Fruit fly (Drosophila melanogaster): ENCODE measurements around the gene tal-3A.

Gene tal-3A

dm6 chr3R:13819037-13819436 lies 6.1 kb downstream of the tal-3A start:
- TF ChIP-seq CG13204 (GFP tag; optimal IDR thresholded peaks at IDR 0.05): no peak
- TF ChIP-seq CG34367 (tag; optimal IDR thresholded peaks at IDR 0.05): no peak
- TF ChIP-seq CG14655 (GFP tag; optimal IDR thresholded peaks at IDR 0.05): no peak
- TF ChIP-seq EcR (GFP tag; optimal IDR thresholded peaks at IDR 0.05): no peak
- no peak for TF ChIP-seq Pif1B (GFP tag; optimal IDR thresholded peaks at IDR 0.05)
- 0 out of 3 replicates have a peak, but pooled peaks have one; percentile 18 for TF ChIP-seq fd96Ca (GFP tag; IDR thresholded peaks at IDR 0.05)
- no peak for TF ChIP-seq Snoo (tag; optimal IDR thresholded peaks at IDR 0.05)
- no peak for TF ChIP-seq CG15710 (tag; optimal IDR thresholded peaks at IDR 0.05)
- TF ChIP-seq CG8301 (tag; optimal IDR thresholded peaks at IDR 0.05): no peak
- no peak for TF ChIP-seq CG17806 (tag; optimal IDR thresholded peaks at IDR 0.05)
- TF ChIP-seq CG9948 (tag; optimal IDR thresholded peaks at IDR 0.05): no peak
- no peak for TF ChIP-seq CG10348 (GFP tag; IDR thresholded peaks at IDR 0.05)
- no peak for TF ChIP-seq gl (tag; optimal IDR thresholded peaks at IDR 0.05)
- TF ChIP-seq D1 (tag; optimal IDR thresholded peaks at IDR 0.05): no peak
- TF ChIP-seq CG32121 (GFP tag; IDR thresholded peaks at IDR 0.05): peak; percentile 30; the same call in 1 of the 2 replicates
- TF ChIP-seq CG12605 (GFP tag; IDR thresholded peaks at IDR 0.05): no peak
- no peak for TF ChIP-seq Ets98B (GFP tag; IDR thresholded peaks at IDR 0.05)

dm6 chr3R:13820483-13820882 lies 7.6 kb downstream of the tal-3A start:
- TF ChIP-seq EcR (GFP tag; optimal IDR thresholded peaks at IDR 0.05) (peak; percentile 32), CG14655 (GFP tag; optimal IDR thresholded peaks at IDR 0.05) (no peak), rn (GFP tag; IDR thresholded peaks at IDR 0.05) (no peak), CG12605 (GFP tag; IDR thresholded peaks at IDR 0.05) (no peak), CG15710 (tag; optimal IDR thresholded peaks at IDR 0.05) (no peak), Pif1B (GFP tag; optimal IDR thresholded peaks at IDR 0.05) (no peak), CG8159 (tag; optimal IDR thresholded peaks at IDR 0.05) (no peak), gl (tag; optimal IDR thresholded peaks at IDR 0.05) (no peak)

DNA sequence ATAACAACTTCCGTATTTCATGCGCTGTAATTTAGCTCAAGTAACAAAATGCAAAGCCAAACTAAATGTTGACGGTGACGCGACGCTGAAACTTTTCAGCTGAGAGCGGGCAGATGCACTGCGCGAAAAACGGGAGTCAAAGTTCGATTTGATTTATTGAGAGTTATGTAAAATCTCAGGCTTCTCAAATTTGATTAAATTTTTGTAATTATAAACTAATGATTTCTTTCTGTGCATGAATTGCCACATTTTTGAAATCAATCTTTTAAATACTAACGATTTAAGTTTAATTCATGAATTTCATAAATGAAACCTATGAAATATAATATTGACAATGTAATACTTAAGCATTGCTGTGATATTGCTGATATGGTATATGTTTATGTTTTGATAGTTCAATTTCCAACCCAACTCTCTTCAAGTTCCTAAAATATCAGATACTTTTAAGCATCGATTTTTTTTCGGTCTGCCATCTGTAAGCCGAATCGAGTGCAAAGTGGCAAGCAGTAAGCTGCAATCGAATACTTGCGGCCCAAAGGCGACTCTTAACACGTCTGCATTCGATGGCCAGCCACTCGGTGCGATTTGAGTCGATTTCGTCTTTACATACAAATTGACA lies 9.8 kb downstream of the tal-3A start:
- no peak for TF ChIP-seq CG8301 (tag; optimal IDR thresholded peaks at IDR 0.05)
- TF ChIP-seq CG10348 (GFP tag; IDR thresholded peaks at IDR 0.05): no peak
- TF ChIP-seq CG34367 (tag; optimal IDR thresholded peaks at IDR 0.05): no peak
- TF ChIP-seq CG15710 (tag; optimal IDR thresholded peaks at IDR 0.05): no peak

DNA sequence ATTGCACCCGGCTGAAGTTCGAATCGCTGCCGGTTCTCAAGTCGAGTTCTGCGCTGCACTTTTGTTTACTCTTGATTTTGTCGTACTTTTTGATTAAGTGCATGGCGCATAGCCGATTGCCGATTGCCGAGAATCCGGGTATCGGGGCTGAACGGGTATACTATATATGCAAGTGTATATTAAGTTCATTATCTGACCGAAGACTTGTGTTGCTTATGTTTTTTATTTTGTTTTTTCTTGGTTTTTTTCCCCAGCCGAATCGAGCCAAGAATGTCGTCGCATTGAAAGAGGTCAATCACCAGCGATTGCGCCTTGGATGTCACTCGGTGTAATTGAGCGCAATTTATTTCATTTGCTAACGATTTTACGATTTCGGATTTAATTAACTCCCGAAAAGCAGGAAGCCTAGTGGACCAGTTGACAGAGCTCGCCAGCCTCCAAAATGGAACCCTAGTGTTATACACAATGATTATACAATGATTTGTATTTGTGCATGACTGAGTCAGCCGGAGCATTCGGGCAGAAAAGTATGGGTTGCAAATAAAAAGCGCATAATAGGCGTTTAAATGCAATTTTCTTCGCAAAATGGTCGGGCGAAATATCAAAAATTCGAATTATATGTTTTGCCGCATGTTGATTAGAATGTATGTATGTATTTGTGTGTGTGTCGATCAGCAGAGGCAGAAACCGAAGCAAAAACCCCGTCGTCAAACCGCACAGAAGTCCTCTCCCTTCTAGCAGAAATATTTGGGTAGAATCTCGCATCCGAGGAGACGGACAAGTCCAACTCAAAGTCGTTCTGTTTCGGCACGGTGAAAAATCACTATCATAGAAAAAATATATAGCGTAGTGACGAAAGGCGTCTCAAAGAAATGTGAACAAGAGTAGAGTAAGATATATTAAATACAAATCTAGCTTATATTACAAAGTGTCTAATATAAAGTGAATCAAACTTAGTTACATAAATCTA lies 15.3 kb downstream of the tal-3A start, which contains the start of gene Mst87F:
Gene Mst87F (minus strand): TSS at position 56 of the 970 bp plus-strand sequence.
- TF ChIP-seq EcR (GFP tag; optimal IDR thresholded peaks at IDR 0.05) (peak; percentile 84), Snoo (tag; optimal IDR thresholded peaks at IDR 0.05) (no peak)

- TF ChIP-seq rn (GFP tag; IDR thresholded peaks at IDR 0.05): peak; percentile 35; the same call in 1 of the 2 replicates
- no peak for TF ChIP-seq CG10348 (GFP tag; IDR thresholded peaks at IDR 0.05)
- no peak for TF ChIP-seq Snoo (tag; optimal IDR thresholded peaks at IDR 0.05)
- TF ChIP-seq CG14655 (GFP tag; optimal IDR thresholded peaks at IDR 0.05): peak; percentile 32
- TF ChIP-seq CG32121 (GFP tag; IDR thresholded peaks at IDR 0.05): peak; percentile 73
- peak; percentile 21 for TF ChIP-seq CG8301 (tag; optimal IDR thresholded peaks at IDR 0.05)
- TF ChIP-seq CG4496 (GFP tag; IDR thresholded peaks at IDR 0.05): peak; percentile 64
- no peak for TF ChIP-seq CG9948 (tag; optimal IDR thresholded peaks at IDR 0.05)
- TF ChIP-seq fd96Ca (GFP tag; IDR thresholded peaks at IDR 0.05): peak; percentile 39; the same call in 1 of the 3 replicates
- peak; percentile 6 for TF ChIP-seq CG8159 (tag; optimal IDR thresholded peaks at IDR 0.05)
- peak; percentile 10 for TF ChIP-seq CG17806 (tag; optimal IDR thresholded peaks at IDR 0.05)
- no peak for TF ChIP-seq Pif1B (GFP tag; optimal IDR thresholded peaks at IDR 0.05)
- peak; percentile 59 for TF ChIP-seq Ets98B (GFP tag; IDR thresholded peaks at IDR 0.05)
- peak; percentile 24 for TF ChIP-seq Pif1A (GFP tag; optimal IDR thresholded peaks at IDR 0.05)
These were observed 18.1 kb downstream of the tal-3A start for dm6 chr3R:13831042-13831441.

DNA sequence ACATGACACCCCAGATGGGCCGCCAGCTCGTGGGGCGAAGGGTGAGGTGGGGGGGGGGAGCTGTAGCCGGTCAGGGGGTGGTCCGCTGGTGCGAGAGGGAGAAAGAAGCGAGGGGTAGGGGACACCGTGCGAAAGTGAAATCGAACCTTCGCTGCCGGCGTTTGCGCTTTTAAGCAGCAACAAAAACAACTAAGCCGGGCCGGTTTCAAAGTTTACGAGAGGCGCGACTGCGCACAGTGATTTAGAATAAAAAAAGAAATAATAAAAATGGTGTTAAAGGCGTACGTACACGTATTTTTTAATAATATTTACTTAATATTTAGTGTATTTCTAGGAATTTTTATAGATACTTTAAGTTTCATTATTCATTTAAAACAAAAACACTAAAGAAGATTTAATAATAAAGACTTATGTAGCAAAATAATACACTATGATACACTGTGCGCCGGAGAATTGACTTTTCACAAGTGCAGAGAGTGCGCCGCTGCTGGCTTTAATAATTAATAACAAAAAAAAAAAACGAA lies 18.7 kb downstream of the tal-3A start:
- TF ChIP-seq CG8301 (tag; optimal IDR thresholded peaks at IDR 0.05) (no peak), CG14655 (GFP tag; optimal IDR thresholded peaks at IDR 0.05) (peak; percentile 26), EcR (GFP tag; optimal IDR thresholded peaks at IDR 0.05) (no peak), Ets98B (GFP tag; IDR thresholded peaks at IDR 0.05) (peak; percentile 93), CG13204 (GFP tag; optimal IDR thresholded peaks at IDR 0.05) (peak; percentile 42), fd96Ca (GFP tag; IDR thresholded peaks at IDR 0.05) (peak; percentile 84), rn (GFP tag; IDR thresholded peaks at IDR 0.05) (0 out of 2 replicates have a peak, but pooled peaks have one; percentile 21), CG15710 (tag; optimal IDR thresholded peaks at IDR 0.05) (peak; percentile 70), D1 (tag; optimal IDR thresholded peaks at IDR 0.05) (no peak), Pif1A (GFP tag; optimal IDR thresholded peaks at IDR 0.05) (peak; percentile 61), CG17806 (tag; optimal IDR thresholded peaks at IDR 0.05) (peak; percentile 1), CG34367 (tag; optimal IDR thresholded peaks at IDR 0.05) (no peak), Snoo (tag; optimal IDR thresholded peaks at IDR 0.05) (peak; percentile 89), gl (tag; optimal IDR thresholded peaks at IDR 0.05) (no peak), CG8159 (tag; optimal IDR thresholded peaks at IDR 0.05) (peak; percentile 43), CG12605 (GFP tag; IDR thresholded peaks at IDR 0.05) (0 out of 2 replicates have a peak, but pooled peaks have one; percentile 22), CG32121 (GFP tag; IDR thresholded peaks at IDR 0.05) (peak; percentile 90), CG9948 (tag; optimal IDR thresholded peaks at IDR 0.05) (peak; percentile 38), CG10348 (GFP tag; IDR thresholded peaks at IDR 0.05) (no peak), Pif1B (GFP tag; optimal IDR thresholded peaks at IDR 0.05) (peak; percentile 72), CG4496 (GFP tag; IDR thresholded peaks at IDR 0.05) (no peak)

Data from whole organism, pupa.